Fruit fly (Drosophila melanogaster) whole organism, embryonic: ENCODE results near the gene Nse4.

Source experiments
- Aef1 ChIP-seq: fragments of 200-800 bp; sonication (Bioruptor generic); IDR thresholded peaks from 3 replicates; pipeline ENCODE4 v1.3.6; 2022; ENCODE audit warnings: missing biosample characterization, missing genetic modification characterization
- B-H2 ChIP-seq: fragments of 200-800 bp; sonication (Bioruptor generic); optimal IDR thresholded peaks from 2 replicates; lab custom pipeline; 2018; ENCODE audit warnings: missing biosample characterization, mild to moderate bottlenecking, missing genetic modification characterization
- Bdp1 ChIP-seq: fragments of 200-800 bp; sonication (Bioruptor generic); optimal IDR thresholded peaks from 3 replicates; lab custom pipeline; 2016; ENCODE audit warnings: missing biosample characterization, missing genetic modification characterization
- CG10267 ChIP-seq: fragments of 200-800 bp; sonication (Bioruptor generic); optimal IDR thresholded peaks from 2 replicates; lab custom pipeline; 2018; ENCODE audit warnings: missing biosample characterization, mild to moderate bottlenecking, missing genetic modification characterization, moderate library complexity
- CG11560 ChIP-seq: fragments of 200-800 bp; sonication (Bioruptor generic); IDR thresholded peaks from 3 replicates; pipeline ENCODE4 v1.3.6; 2022; ENCODE audit warnings: missing biosample characterization, missing genetic modification characterization
- CG14441 ChIP-seq: fragments of 200-800 bp; sonication (Bioruptor generic); IDR thresholded peaks from 2 replicates; pipeline ENCODE4 v1.3.6; 2022; ENCODE audit warnings: missing biosample characterization, missing genetic modification characterization
- CG14860 ChIP-seq: fragments of 200-800 bp; sonication (Bioruptor generic); IDR thresholded peaks from 3 replicates; pipeline ENCODE4 v1.3.6; 2022; ENCODE audit warnings: missing biosample characterization, missing genetic modification characterization; ENCODE audit not compliant: partially characterized antibody
- CG15514 ChIP-seq: fragments of 200-800 bp; sonication (Bioruptor generic); optimal IDR thresholded peaks from 3 replicates; lab custom pipeline; 2017; ENCODE audit warnings: missing biosample characterization, missing genetic modification characterization, mild to moderate bottlenecking, moderate library complexity, missing genetic modification reagents
- CG16815 ChIP-seq: fragments of 200-800 bp; sonication (Bioruptor generic); optimal IDR thresholded peaks from 3 replicates; lab custom pipeline; 2017; ENCODE audit warnings: missing biosample characterization, mild to moderate bottlenecking, missing genetic modification characterization
- CG17568 ChIP-seq: fragments of 200-800 bp; sonication (Bioruptor generic); optimal IDR thresholded peaks from 2 replicates; lab custom pipeline; 2018; ENCODE audit warnings: missing biosample characterization, mild to moderate bottlenecking, missing genetic modification characterization, moderate library complexity
- CG18476 ChIP-seq: fragments of 200-800 bp; sonication (Bioruptor generic); optimal IDR thresholded peaks from 2 replicates; lab custom pipeline; 2016; ENCODE audit warnings: missing biosample characterization, mild to moderate bottlenecking, missing genetic modification characterization
- CG2116 ChIP-seq: fragments of 200-800 bp; sonication (Bioruptor generic); optimal IDR thresholded peaks from 3 replicates; lab custom pipeline; 2018; ENCODE audit warnings: missing biosample characterization, mild to moderate bottlenecking, missing genetic modification characterization
- CG2120 ChIP-seq: fragments of 200-800 bp; sonication (Bioruptor generic); optimal IDR thresholded peaks from 3 replicates; lab custom pipeline; 2016; ENCODE audit warnings: missing biosample characterization, missing genetic modification characterization
- CG3163 ChIP-seq: fragments of 200-800 bp; sonication (Bioruptor generic); optimal IDR thresholded peaks from 3 replicates; lab custom pipeline; 2016; ENCODE audit warnings: missing biosample characterization, missing genetic modification characterization
- CG6689 ChIP-seq: fragments of 200-800 bp; sonication (Bioruptor generic); IDR thresholded peaks from 2 replicates; pipeline ENCODE4 v1.3.6; 2022; ENCODE audit warnings: missing biosample characterization, missing genetic modification characterization
- CG9932 ChIP-seq: fragments of 200-800 bp; sonication (Bioruptor generic); IDR thresholded peaks from 2 replicates; pipeline ENCODE4 v1.3.6; 2022; ENCODE audit warnings: missing biosample characterization, missing genetic modification characterization
- Dp ChIP-seq: fragments of 200-800 bp; sonication (Bioruptor generic); optimal IDR thresholded peaks from 2 replicates; lab custom pipeline; 2018; ENCODE audit warnings: missing biosample characterization, mild to moderate bottlenecking, missing genetic modification characterization, moderate library complexity
- E2f2 ChIP-seq: fragments of 200-800 bp; sonication (Bioruptor generic); IDR thresholded peaks from 2 replicates; pipeline ENCODE4 v1.3.6; 2022; ENCODE audit warnings: missing biosample characterization, missing genetic modification characterization
- Max ChIP-seq: fragments of 200-800 bp; sonication (Bioruptor generic); optimal IDR thresholded peaks from 2 replicates; lab custom pipeline; 2016; ENCODE audit warnings: missing biosample characterization, mild to moderate bottlenecking, missing genetic modification characterization
- Opbp ChIP-seq: fragments of 200-800 bp; sonication (Bioruptor generic); IDR thresholded peaks from 3 replicates; pipeline ENCODE4 v1.3.6; 2022; ENCODE audit warnings: missing biosample characterization, missing genetic modification characterization; ENCODE audit not compliant: partially characterized antibody
- Rfx ChIP-seq: fragments of 200-800 bp; sonication (Bioruptor generic); IDR thresholded peaks from 2 replicates; pipeline ENCODE4 v1.3.6; 2022; ENCODE audit warnings: missing biosample characterization, missing genetic modification characterization
- Side ChIP-seq: fragments of 200-800 bp; sonication (Bioruptor generic); optimal IDR thresholded peaks from 2 replicates; lab custom pipeline; 2016; ENCODE audit warnings: missing biosample characterization, missing genetic modification characterization
- amos ChIP-seq: fragments of 200-800 bp; sonication (Bioruptor generic); IDR thresholded peaks from 2 replicates; pipeline ENCODE4 v1.3.6; 2022; ENCODE audit warnings: missing biosample characterization, missing genetic modification characterization; ENCODE audit not compliant: partially characterized antibody
- az2 ChIP-seq: fragments of 200-800 bp; sonication (Bioruptor generic); optimal IDR thresholded peaks from 3 replicates; lab custom pipeline; 2016; ENCODE audit warnings: missing biosample characterization, missing genetic modification characterization
- bbx ChIP-seq: fragments of 200-800 bp; sonication (Bioruptor generic); IDR thresholded peaks from 2 replicates; pipeline ENCODE4 v1.3.6; 2022; ENCODE audit warnings: missing biosample characterization, missing genetic modification characterization; ENCODE audit not compliant: partially characterized antibody
- br ChIP-seq: fragments of >200 bp; optimal IDR thresholded peaks from 2 replicates; lab custom pipeline; 2017
- ci ChIP-seq: fragments of 200-800 bp; sonication (Bioruptor generic); IDR thresholded peaks from 3 replicates; pipeline ENCODE4 v1.3.6; 2022; ENCODE audit warnings: missing biosample characterization, missing genetic modification characterization
- dpn ChIP-seq, 2 experiments: fragments of 200-800 bp; sonication (Bioruptor generic); optimal IDR thresholded peaks; 3 replicates each; lab custom pipeline; 2016; ENCODE audit warnings: missing biosample characterization in 2 of 2, missing genetic modification characterization in 2 of 2
- emc ChIP-seq: fragments of 200-800 bp; sonication (Bioruptor generic); optimal IDR thresholded peaks from 2 replicates; lab custom pipeline; 2016; ENCODE audit warnings: missing biosample characterization, missing genetic modification characterization
- gcm ChIP-seq: fragments of 200-800 bp; sonication (Bioruptor generic); optimal IDR thresholded peaks from 2 replicates; lab custom pipeline; 2019; ENCODE audit warnings: missing biosample characterization, mild to moderate bottlenecking, missing genetic modification characterization, moderate library complexity
- hbn ChIP-seq: fragments of 200-800 bp; sonication (Bioruptor generic); IDR thresholded peaks from 2 replicates; pipeline ENCODE4 v1.3.6; 2022; ENCODE audit warnings: missing biosample characterization, missing genetic modification characterization; ENCODE audit not compliant: partially characterized antibody
- hkb ChIP-seq, 2 experiments: fragments of 200-800 bp in 1 of 2; fragments of >200 bp in 1 of 2; sonication (Bioruptor generic) in 1 of 2; IDR thresholded peaks in 1 of 2; optimal IDR thresholded peaks in 1 of 2; 2 replicates each; pipeline versions ENCODE4 v1.3.6 to Lab custom; 2017 to 2022; ENCODE audit warnings: missing biosample characterization in 1 of 2, missing genetic modification characterization in 1 of 2
- insv ChIP-seq, 2 experiments: fragments of 200-800 bp; sonication (Bioruptor generic); optimal IDR thresholded peaks; 3 replicates each; lab custom pipeline; 2016 to 2018; ENCODE audit warnings: missing biosample characterization in 2 of 2, missing genetic modification characterization in 2 of 2
- kay ChIP-seq: fragments of 200-800 bp; sonication (Bioruptor generic); optimal IDR thresholded peaks from 2 replicates; lab custom pipeline; 2016; ENCODE audit warnings: missing biosample characterization, missing genetic modification characterization
- luna ChIP-seq: fragments of 200-800 bp; sonication (Bioruptor generic); optimal IDR thresholded peaks from 2 replicates; lab custom pipeline; 2016; ENCODE audit warnings: missing biosample characterization, missing genetic modification characterization
- mld ChIP-seq: fragments of 200-800 bp; sonication (Bioruptor generic); IDR thresholded peaks from 3 replicates; pipeline ENCODE4 v1.3.6; 2022; ENCODE audit warnings: missing biosample characterization, missing genetic modification characterization; ENCODE audit not compliant: partially characterized antibody
- otp ChIP-seq: fragments of 200-800 bp; sonication (Bioruptor generic); IDR thresholded peaks from 3 replicates; pipeline ENCODE4, ENCODE4 v1.3.6; 2022; ENCODE audit warnings: missing biosample characterization, missing genetic modification characterization
- pan ChIP-seq, 4 experiments: fragments of >200 bp in 3 of 4; fragments of 200-800 bp in 1 of 4; sonication (Bioruptor generic) in 1 of 4; optimal IDR thresholded peaks in 3 of 4; IDR thresholded peaks in 1 of 4; 2 replicates each; pipeline versions ENCODE4 v1.3.6 to Lab custom; 2017 to 2022; ENCODE audit warnings: missing biosample characterization in 2 of 4, missing genetic modification characterization in 2 of 4, mixed read lengths in 1 of 4
- pzg ChIP-seq: fragments of 200-800 bp; sonication (Bioruptor generic); optimal IDR thresholded peaks from 3 replicates; lab custom pipeline; 2018; ENCODE audit warnings: missing biosample characterization, mild to moderate bottlenecking, missing genetic modification characterization, moderate library complexity
- ranshi ChIP-seq: fragments of 200-800 bp; sonication (Bioruptor generic); IDR thresholded peaks from 2 replicates; pipeline ENCODE4 v1.3.6; 2022; ENCODE audit warnings: missing biosample characterization, missing genetic modification characterization
- sens ChIP-seq: fragments of 200-800 bp; sonication (Bioruptor generic); peaks from one replicate; lab custom pipeline; 2016; ENCODE audit warnings: missing biosample characterization, missing genetic modification characterization
- sens-2 ChIP-seq: fragments of 200-800 bp; sonication (Bioruptor generic); IDR thresholded peaks from 2 replicates; pipeline ENCODE4 v1.3.6; 2022; ENCODE audit warnings: missing biosample characterization, missing genetic modification characterization
- slbo ChIP-seq: fragments of 200-800 bp; sonication (Bioruptor generic); IDR thresholded peaks from 2 replicates; pipeline ENCODE4 v1.3.6; 2022; ENCODE audit warnings: missing biosample characterization, missing genetic modification characterization
- so ChIP-seq: fragments of 200-800 bp; sonication (Bioruptor generic); IDR thresholded peaks from 3 replicates; pipeline ENCODE4 v1.3.6; 2022; ENCODE audit warnings: missing biosample characterization, missing genetic modification characterization
- sr ChIP-seq: fragments of 200-800 bp; sonication (Bioruptor generic); IDR thresholded peaks from 3 replicates; pipeline ENCODE4 v1.3.6; 2022; ENCODE audit warnings: missing biosample characterization, missing genetic modification characterization
- stwl ChIP-seq: fragments of 200-800 bp; sonication (Bioruptor generic); optimal IDR thresholded peaks from 3 replicates; lab custom pipeline; 2018; ENCODE audit warnings: missing biosample characterization, mild to moderate bottlenecking, missing genetic modification characterization, moderate library complexity
- tgo ChIP-seq: fragments of 200-800 bp; sonication (Bioruptor generic); IDR thresholded peaks from 3 replicates; pipeline ENCODE4 v1.3.6; 2022; ENCODE audit warnings: missing biosample characterization, missing genetic modification characterization
- vnd ChIP-seq: fragments of 200-800 bp; sonication (Bioruptor generic); IDR thresholded peaks from 3 replicates; pipeline ENCODE4 v1.3.6; 2022; ENCODE audit warnings: missing biosample characterization, missing genetic modification characterization; ENCODE audit not compliant: partially characterized antibody

Gene Nse4

dm6 chr2L:10488484-10489223 lies 49.4 kb downstream of the Nse4 start, which contains the start of the genes Cog4 and CG6144 (continued):
- TF ChIP-seq CG6689 (GFP tag; lab: Robert Waterston, UW): peak; percentile 63
- TF ChIP-seq ranshi: peak; percentile 82; the same call in 1 of the 2 replicates
- no peak for TF ChIP-seq sr (GFP tag; lab: Robert Waterston, UW)
- TF ChIP-seq br (lab: Kevin White, UChicago): no peak
- TF ChIP-seq CG3163 (GFP tag; lab: Kevin White, UChicago): no peak
- TF ChIP-seq amos (GFP tag; lab: Robert Waterston, UW): peak; percentile 77
- TF ChIP-seq Aef1 (GFP tag; lab: Robert Waterston, UW): 0 out of 3 replicates have a peak, but pooled peaks have one; percentile 17
- TF ChIP-seq ci (GFP tag; lab: Robert Waterston, UW): 0 out of 3 replicates have a peak, but pooled peaks have one; percentile 34
- peak; percentile 80 for TF ChIP-seq CG9932 (GFP tag; lab: Robert Waterston, UW)
- TF ChIP-seq CG17568 (GFP tag; lab: Kevin White, UChicago): no peak
- TF ChIP-seq dpn (GFP tag; optimal IDR thresholded peaks at IDR 0.05; lab: Kevin White, UChicago): peak; percentile 4 to 6
- no peak for TF ChIP-seq so (GFP tag; lab: Robert Waterston, UW)
- peak; percentile 33 for TF ChIP-seq Side (GFP tag; lab: Kevin White, UChicago)
- TF ChIP-seq sens-2 (GFP tag; lab: Robert Waterston, UW): no peak
- no peak for TF ChIP-seq luna
- TF ChIP-seq kay (GFP tag; lab: Kevin White, UChicago): peak; percentile 30
- no peak for TF ChIP-seq pan (optimal IDR thresholded peaks at IDR 0.05; lab: Kevin White, UChicago)
- peak in 1 of 2 experiments; percentile 34 for TF ChIP-seq pan (GFP tag; optimal IDR thresholded peaks at IDR 0.05 in 1 of 2, IDR thresholded peaks at IDR 0.05 in 1 of 2)
- no peak for TF ChIP-seq mld (GFP tag; lab: Robert Waterston, UW)
- TF ChIP-seq sens (GFP tag; lab: Kevin White, UChicago): peak; percentile 76
- peak; percentile 0 for TF ChIP-seq CG18476
- TF ChIP-seq CG15514 (GFP tag; lab: Kevin White, UChicago): peak; percentile 56
- TF ChIP-seq otp (GFP tag; lab: Robert Waterston, UW): 0 out of 3 replicates have a peak, but pooled peaks have one; percentile 8
- peak; percentile 45 for TF ChIP-seq Dp (GFP tag; lab: Kevin White, UChicago)
- no peak for TF ChIP-seq gcm (GFP tag; lab: Kevin White, UChicago)
- no peak for TF ChIP-seq hkb (optimal IDR thresholded peaks at IDR 0.05; lab: Kevin White, UChicago)
- TF ChIP-seq hkb (GFP tag; IDR thresholded peaks at IDR 0.05; lab: Robert Waterston, UW): peak; percentile 49; the same call in 1 of the 2 replicates
- TF ChIP-seq E2f2: peak; percentile 52
- TF ChIP-seq bbx: peak; percentile 75
- TF ChIP-seq Bdp1 (GFP tag; lab: Kevin White, UChicago): no peak
- TF ChIP-seq slbo (GFP tag; lab: Robert Waterston, UW): peak; percentile 51; the same call in 1 of the 2 replicates
- TF ChIP-seq tgo: no peak; the same call in 2 of the 3 replicates
- TF ChIP-seq CG16815 (GFP tag; lab: Kevin White, UChicago): no peak
- peak; percentile 9 for TF ChIP-seq az2 (GFP tag; lab: Kevin White, UChicago)
- peak in 1 of 2 experiments; percentile 86 for TF ChIP-seq insv (GFP tag; optimal IDR thresholded peaks at IDR 0.05; lab: Kevin White, UChicago)
- peak; percentile 54 for TF ChIP-seq CG2120 (GFP tag; lab: Kevin White, UChicago)
- peak; percentile 27 for TF ChIP-seq Max
- TF ChIP-seq emc (GFP tag; lab: Kevin White, UChicago): no peak
- TF ChIP-seq Rfx (GFP tag; lab: Robert Waterston, UW): 0 out of 2 replicates have a peak, but pooled peaks have one; percentile 33
- TF ChIP-seq Opbp (GFP tag; lab: Robert Waterston, UW): peak; percentile 68
- TF ChIP-seq CG11560 (tag; lab: Robert Waterston, UW): no peak
- peak; percentile 79 for TF ChIP-seq CG2116
- TF ChIP-seq B-H2: no peak
- peak; percentile 53; the same call in 2 of the 3 replicates for TF ChIP-seq CG14860
- TF ChIP-seq hbn (GFP tag; lab: Robert Waterston, UW): peak; percentile 82
- peak; percentile 68 for TF ChIP-seq vnd (GFP tag; lab: Robert Waterston, UW)
- peak; percentile 54 for TF ChIP-seq CG10267 (tag; lab: Kevin White, UChicago)
- TF ChIP-seq pzg (GFP tag; lab: Kevin White, UChicago): peak; percentile 61
- TF ChIP-seq stwl (tag; lab: Kevin White, UChicago): peak; percentile 34
- peak; percentile 19; the same call in 1 of the 2 replicates for TF ChIP-seq CG14441 (GFP tag; lab: Robert Waterston, UW)
